Fruit fly (Drosophila melanogaster) whole organism, embryonic: ENCODE measurements around the gene mirr.
A peak's percentile ranks its signal among the peaks of the same experiment; 100 is the strongest.

ENCODE experiments used
- CG1024 ChIP-seq: fragments of 200-800 bp; sonication (Bioruptor generic); IDR thresholded peaks from 2 replicates; pipeline ENCODE4 v1.3.6; 2022; ENCODE audit warnings: missing biosample characterization, missing genetic modification characterization
- CG10979 ChIP-seq: fragments of 200-800 bp; sonication (Bioruptor generic); optimal IDR thresholded peaks from 2 replicates; lab custom pipeline; 2018; ENCODE audit warnings: missing biosample characterization, mild to moderate bottlenecking, missing genetic modification characterization, moderate library complexity
- CG11504 ChIP-seq: fragments of 200-800 bp; sonication (Bioruptor generic); optimal IDR thresholded peaks from 3 replicates; lab custom pipeline; 2019; ENCODE audit warnings: missing biosample characterization, mild to moderate bottlenecking, missing genetic modification characterization, moderate library complexity
- CG13424 ChIP-seq: fragments of 200-800 bp; sonication (Bioruptor generic); optimal IDR thresholded peaks from 2 replicates; lab custom pipeline; 2019; ENCODE audit warnings: missing biosample characterization, mild to moderate bottlenecking, missing genetic modification characterization, moderate library complexity
- CG15269 ChIP-seq: fragments of 200-800 bp; sonication (Bioruptor generic); optimal IDR thresholded peaks from 2 replicates; lab custom pipeline; 2018; ENCODE audit warnings: missing biosample characterization, mild to moderate bottlenecking, missing genetic modification characterization, moderate library complexity
- CG15479 ChIP-seq: fragments of 200-800 bp; sonication (Bioruptor generic); optimal IDR thresholded peaks from 3 replicates; lab custom pipeline; 2019; ENCODE audit warnings: missing biosample characterization, mild to moderate bottlenecking, missing genetic modification characterization, moderate library complexity
- CG17328 ChIP-seq: fragments of 200-800 bp; sonication (Bioruptor generic); IDR thresholded peaks from 2 replicates; pipeline ENCODE4 v1.3.6; 2022; ENCODE audit warnings: missing biosample characterization, missing genetic modification characterization
- CG17361 ChIP-seq: fragments of 200-800 bp; sonication (Bioruptor generic); IDR thresholded peaks from 3 replicates; pipeline ENCODE4 v1.3.6; 2022; ENCODE audit warnings: missing biosample characterization, missing genetic modification characterization
- CG4328 ChIP-seq: fragments of 200-800 bp; sonication (Bioruptor generic); optimal IDR thresholded peaks from 3 replicates; lab custom pipeline; 2017; ENCODE audit warnings: missing biosample characterization, missing genetic modification reagents, missing genetic modification characterization
- CG43689 ChIP-seq: fragments of 200-800 bp; sonication (Bioruptor generic); IDR thresholded peaks from 2 replicates; pipeline ENCODE4 v1.3.6; 2022; ENCODE audit warnings: missing biosample characterization, missing genetic modification characterization
- CG4730 ChIP-seq: fragments of 200-800 bp; sonication (Bioruptor generic); IDR thresholded peaks from 2 replicates; pipeline ENCODE4 v1.3.6; 2022; ENCODE audit warnings: missing biosample characterization, missing genetic modification characterization
- CG7357 ChIP-seq: fragments of 200-800 bp; sonication (Bioruptor generic); IDR thresholded peaks from 3 replicates; pipeline ENCODE4 v1.3.6; 2022; ENCODE audit warnings: missing biosample characterization, missing genetic modification characterization
- CG7987 ChIP-seq: fragments of 200-800 bp; sonication (Bioruptor generic); optimal IDR thresholded peaks from 2 replicates; lab custom pipeline; 2018; ENCODE audit warnings: missing biosample characterization, mild to moderate bottlenecking, missing genetic modification characterization, moderate library complexity
- CG8388 ChIP-seq: fragments of 200-800 bp; sonication (Bioruptor generic); optimal IDR thresholded peaks from 2 replicates; lab custom pipeline; 2019; ENCODE audit warnings: missing biosample characterization, mild to moderate bottlenecking, missing genetic modification characterization, moderate library complexity
- CG9215 ChIP-seq: fragments of 200-800 bp; sonication (Bioruptor generic); IDR thresholded peaks from 2 replicates; pipeline ENCODE4 v1.3.6; 2022; ENCODE audit warnings: missing biosample characterization, missing genetic modification characterization
- D ChIP-seq, 2 experiments: fragments of 200-800 bp in 1 of 2; fragments of >200 bp in 1 of 2; sonication (Bioruptor generic) in 1 of 2; optimal IDR thresholded peaks; 2 replicates in 1 of 2; 3 replicates in 1 of 2; lab custom pipeline; 2017; ENCODE audit warnings: mild to moderate bottlenecking in 1 of 2, missing biosample characterization in 1 of 2, missing genetic modification characterization in 1 of 2, missing genetic modification reagents in 1 of 2
- Dp ChIP-seq: fragments of 200-800 bp; sonication (Bioruptor generic); optimal IDR thresholded peaks from 2 replicates; lab custom pipeline; 2018; ENCODE audit warnings: missing biosample characterization, mild to moderate bottlenecking, missing genetic modification characterization, moderate library complexity
- ERR ChIP-seq: fragments of 200-800 bp; sonication (Bioruptor generic); optimal IDR thresholded peaks from 2 replicates; lab custom pipeline; 2016; ENCODE audit warnings: missing biosample characterization, missing genetic modification characterization
- Elba2 ChIP-seq: fragments of 200-800 bp; sonication (Bioruptor generic); optimal IDR thresholded peaks from 3 replicates; lab custom pipeline; 2016; ENCODE audit warnings: missing biosample characterization, missing genetic modification characterization
- Ets97D ChIP-seq: fragments of 200-800 bp; sonication (Bioruptor generic); optimal IDR thresholded peaks from 3 replicates; lab custom pipeline; 2016; ENCODE audit warnings: missing biosample characterization, missing genetic modification characterization
- Fer1 ChIP-seq: fragments of 200-800 bp; sonication (Bioruptor generic); optimal IDR thresholded peaks from 2 replicates; lab custom pipeline; 2017; ENCODE audit warnings: missing biosample characterization, mild to moderate bottlenecking, missing genetic modification characterization
- HmgD ChIP-seq: fragments of 200-800 bp; sonication (Bioruptor generic); optimal IDR thresholded peaks from 3 replicates; lab custom pipeline; 2016; ENCODE audit warnings: missing biosample characterization, missing genetic modification characterization
- Hsf ChIP-seq: fragments of 200-800 bp; sonication (Bioruptor generic); optimal IDR thresholded peaks from 3 replicates; lab custom pipeline; 2016; ENCODE audit warnings: missing biosample characterization, missing genetic modification characterization
- Kr ChIP-seq: fragments of 200-800 bp; sonication (Bioruptor generic); optimal IDR thresholded peaks from 2 replicates; lab custom pipeline; 2017; ENCODE audit warnings: missing biosample characterization, mild to moderate bottlenecking, missing genetic modification characterization
- Med ChIP-seq: fragments of 200-800 bp; sonication (Bioruptor generic); peaks from one replicate; lab custom pipeline; 2016; ENCODE audit warnings: missing biosample characterization, missing genetic modification characterization, mild to moderate bottlenecking, inconsistent platforms, moderate library complexity
- NC2β ChIP-seq: fragments of 200-800 bp; sonication (Bioruptor generic); optimal IDR thresholded peaks from 2 replicates; lab custom pipeline; 2016; ENCODE audit warnings: missing biosample characterization, missing genetic modification characterization
- Six4 ChIP-seq: fragments of 200-800 bp; sonication (Bioruptor generic); optimal IDR thresholded peaks from 2 replicates; lab custom pipeline; 2016; ENCODE audit warnings: missing biosample characterization, missing genetic modification characterization
- Spps ChIP-seq: fragments of 200-800 bp; sonication (Bioruptor generic); optimal IDR thresholded peaks from 2 replicates; lab custom pipeline; 2018; ENCODE audit warnings: missing biosample characterization, mild to moderate bottlenecking, missing genetic modification characterization
- ap ChIP-seq: fragments of 200-800 bp; sonication (Bioruptor generic); IDR thresholded peaks from 2 replicates; pipeline ENCODE4 v1.3.6; 2022; ENCODE audit warnings: missing biosample characterization, missing genetic modification characterization
- az2 ChIP-seq: fragments of 200-800 bp; sonication (Bioruptor generic); optimal IDR thresholded peaks from 3 replicates; lab custom pipeline; 2016; ENCODE audit warnings: missing biosample characterization, missing genetic modification characterization
- dan ChIP-seq: fragments of 200-800 bp; sonication (Bioruptor generic); IDR thresholded peaks from 2 replicates; pipeline ENCODE4 v1.3.6; 2022; ENCODE audit warnings: missing biosample characterization, missing genetic modification characterization
- gce ChIP-seq: fragments of 200-800 bp; sonication (Bioruptor generic); IDR thresholded peaks from 3 replicates; pipeline ENCODE4 v1.3.6; 2022; ENCODE audit warnings: missing biosample characterization, missing genetic modification characterization
- h ChIP-seq: fragments of >200 bp; optimal IDR thresholded peaks from 2 replicates; lab custom pipeline; 2017
- insv ChIP-seq, 2 experiments: fragments of 200-800 bp; sonication (Bioruptor generic); optimal IDR thresholded peaks; 3 replicates each; lab custom pipeline; 2016 to 2018; ENCODE audit warnings: missing biosample characterization in 2 of 2, missing genetic modification characterization in 2 of 2
- oc ChIP-seq: fragments of 200-800 bp; sonication (Bioruptor generic); optimal IDR thresholded peaks from 2 replicates; lab custom pipeline; 2018; ENCODE audit warnings: missing biosample characterization, mild to moderate bottlenecking, missing genetic modification characterization, moderate library complexity
- onecut ChIP-seq: fragments of 200-800 bp; sonication (Bioruptor generic); IDR thresholded peaks from 2 replicates; pipeline ENCODE4 v1.3.6; 2022; ENCODE audit warnings: missing biosample characterization, missing genetic modification characterization
- pho ChIP-seq: fragments of 200-800 bp; sonication (Bioruptor generic); optimal IDR thresholded peaks from 2 replicates; lab custom pipeline; 2016; ENCODE audit warnings: missing biosample characterization, missing genetic modification characterization
- twi ChIP-seq: fragments of 200-800 bp; optimal IDR thresholded peaks from 2 replicates; lab custom pipeline; 2019; ENCODE audit warnings: missing biosample characterization, mild to moderate bottlenecking, missing genetic modification characterization, moderate library complexity
- vnd ChIP-seq: fragments of 200-800 bp; sonication (Bioruptor generic); IDR thresholded peaks from 3 replicates; pipeline ENCODE4 v1.3.6; 2022; ENCODE audit warnings: missing biosample characterization, missing genetic modification characterization; ENCODE audit not compliant: partially characterized antibody
- zen ChIP-seq: fragments of 200-800 bp; sonication (Bioruptor generic); optimal IDR thresholded peaks from 3 replicates; lab custom pipeline; 2018; ENCODE audit warnings: missing biosample characterization, mild to moderate bottlenecking, missing genetic modification characterization, moderate library complexity

mirr gene

DNA sequence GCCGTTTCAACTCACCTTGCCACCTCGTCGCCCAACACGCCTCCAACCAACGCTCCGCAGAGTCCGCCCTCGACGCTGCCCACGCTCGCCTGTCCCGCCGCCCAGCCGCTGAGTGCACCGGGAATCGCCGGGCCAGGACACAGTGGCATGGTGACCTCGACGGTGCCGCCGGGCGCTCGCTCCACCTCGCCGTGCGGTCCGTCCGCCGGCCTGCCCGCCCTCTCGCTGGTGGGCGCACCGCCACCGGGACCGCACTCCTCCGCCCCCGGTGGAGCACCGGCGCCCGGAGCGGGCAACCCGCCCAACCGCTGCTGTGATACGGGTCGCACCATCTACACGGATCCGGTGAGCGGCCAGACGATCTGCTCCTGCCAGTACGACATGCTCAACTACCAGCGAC lies 3.1 kb downstream of the mirr start (continued):
- TF ChIP-seq gce (GFP tag; lab: Robert Waterston, UW) (no peak), ERR (GFP tag; lab: Kevin White, UChicago) (no peak), Hsf (GFP tag; lab: Kevin White, UChicago) (no peak), onecut (GFP tag; lab: Robert Waterston, UW) (no peak), CG43689 (GFP tag; lab: Robert Waterston, UW) (no peak), CG13424 (no peak), CG7987 (GFP tag; lab: Kevin White, UChicago) (no peak), CG17328 (no peak), CG15479 (GFP tag; lab: Kevin White, UChicago) (no peak), Fer1 (GFP tag; lab: Kevin White, UChicago) (no peak), az2 (no peak), CG15269 (tag; lab: Kevin White, UChicago) (no peak), NC2β (GFP tag; lab: Kevin White, UChicago) (no peak)

dm6 chr3L:12697531-12697930 lies 4.1 kb downstream of the mirr start:
- TF ChIP-seq zen (tag; lab: Kevin White, UChicago) (peak; percentile 31), dan (no peak), Spps (tag; lab: Kevin White, UChicago) (no peak), CG11504 (tag; lab: Kevin White, UChicago) (no peak), CG13424 (no peak), oc (tag; lab: Kevin White, UChicago) (no peak), vnd (GFP tag; lab: Robert Waterston, UW) (no peak), CG8388 (GFP tag; lab: Kevin White, UChicago) (no peak), D (optimal IDR thresholded peaks at IDR 0.05; lab: Kevin White, UChicago) (peak; percentile 95), D (GFP tag; optimal IDR thresholded peaks at IDR 0.05; lab: Kevin White, UChicago) (no peak), CG17361 (GFP tag; lab: Robert Waterston, UW) (no peak), twi (tag; lab: Kevin White, UChicago) (peak; percentile 91), CG7357 (GFP tag; lab: Robert Waterston, UW) (no peak), ap (GFP tag; lab: Robert Waterston, UW) (no peak), pho (GFP tag; lab: Kevin White, UChicago) (no peak), HmgD (no peak), CG1024 (GFP tag; lab: Robert Waterston, UW) (no peak), gce (GFP tag; lab: Robert Waterston, UW) (no peak), Ets97D (GFP tag; lab: Kevin White, UChicago) (no peak), Med (GFP tag; lab: Kevin White, UChicago) (peak; percentile 30), CG10979 (tag; lab: Kevin White, UChicago) (no peak), insv (GFP tag; optimal IDR thresholded peaks at IDR 0.05; lab: Kevin White, UChicago) (peak in 1 of 2 experiments; percentile 73), Kr (GFP tag; lab: Kevin White, UChicago) (peak; percentile 38), CG9215 (GFP tag; lab: Robert Waterston, UW) (no peak)
- TF ChIP-seq, all 482 proteins: peak for 6

dm6 chr3L:12698236-12698635 lies 4.8 kb downstream of the mirr start:
- TF ChIP-seq Elba2 (no peak), Dp (GFP tag; lab: Kevin White, UChicago) (no peak), CG4328 (GFP tag; lab: Kevin White, UChicago) (no peak), Six4 (no peak), CG4730 (GFP tag; lab: Robert Waterston, UW) (no peak), h (no peak)
